Worm (Caenorhabditis elegans) whole organism, young adult: Measurements from ENCODE around the gene F25E5.5.

Experiments
- Y53F4B.3 ChIP-seq: fragments of 200-800 bp; sonication (Bioruptor generic); IDR thresholded peaks from 2 replicates; pipeline ENCODE4 v1.3.6; 2022; ENCODE audit warnings: missing genetic modification reagents, missing genetic modification characterization, missing compliant biosample characterization
- ceh-91 ChIP-seq: fragments of 200-800 bp; sonication (Bioruptor generic); IDR thresholded peaks from 2 replicates; pipeline ENCODE4 v1.3.6; 2022; ENCODE audit warnings: missing genetic modification reagents, missing genetic modification characterization, missing compliant biosample characterization
- egl-18 ChIP-seq: fragments of 200-800 bp; sonication (Bioruptor generic); IDR thresholded peaks from 2 replicates; pipeline ENCODE4 v1.3.6; 2022; ENCODE audit warnings: missing genetic modification reagents, missing genetic modification characterization, missing compliant biosample characterization
- hmg-1.2 ChIP-seq: fragments of 200-800 bp; sonication (Bioruptor generic); IDR thresholded peaks from 2 replicates; pipeline ENCODE4 v1.3.6; 2022; ENCODE audit warnings: missing genetic modification reagents, missing genetic modification characterization, missing compliant biosample characterization
- mcd-1 ChIP-seq: fragments of 200-800 bp; sonication (Bioruptor generic); IDR thresholded peaks from 2 replicates; pipeline ENCODE4 v1.3.6; 2022; ENCODE audit warnings: missing genetic modification reagents, missing genetic modification characterization, missing compliant biosample characterization
- nfya-1 ChIP-seq: sonication (generic microtip); optimal IDR thresholded peaks from 2 replicates; lab custom pipeline; 2017; ENCODE audit warnings: antibody characterized with exemption, missing compliant biosample characterization, missing genetic modification characterization, borderline replicate concordance; ENCODE audit not compliant: insufficient read depth
- snpc-1.3 ChIP-seq: sonication (generic microtip); optimal IDR thresholded peaks from 2 replicates; lab custom pipeline; 2017; ENCODE audit warnings: missing genetic modification characterization, mild to moderate bottlenecking, missing compliant biosample characterization, antibody characterized with exemption, moderate library complexity, missing genotype, missing genetic modification reagents; ENCODE audit not compliant: insufficient read depth
- snpc-4 ChIP-seq, 5 experiments: fragments of 150-350 bp in 1 of 5; sonication (generic microtip) in 4 of 5; optimal IDR thresholded peaks; 2 replicates each; lab custom pipeline; 2014 to 2018; ENCODE audit warnings: missing genetic modification characterization in 5 of 5, missing biosample characterization in 3 of 5, antibody characterized with exemption in 2 of 5, mild to moderate bottlenecking in 2 of 5, missing compliant biosample characterization in 2 of 5, missing genotype in 2 of 5, moderate library complexity in 2 of 5, missing genetic modification reagents in 1 of 5
- unc-130 ChIP-seq: sonication (generic microtip); optimal IDR thresholded peaks from 2 replicates; lab custom pipeline; 2016; ENCODE audit warnings: missing genetic modification reagents, missing genetic modification characterization, missing compliant biosample characterization
- unc-62 ChIP-seq: fragments of 150-350 bp; optimal IDR thresholded peaks from 2 replicates; lab custom pipeline; 2014; ENCODE audit warnings: missing biosample characterization, missing genetic modification reagents, missing genetic modification characterization

ce11 chrV:7402355-7402754 lies 44.7 kb upstream of the F25E5.5 start, which contains the start of gene srj-13:
- no peak for TF ChIP-seq mcd-1 (GFP tag; lab: Robert Waterston, UW)
- TF ChIP-seq Y53F4B.3 (GFP tag; lab: Robert Waterston, UW), result no peak
- TF ChIP-seq snpc-4 (GFP tag; optimal IDR thresholded peaks at IDR 0.05; lab: Kevin White, UChicago), result no peak
- TF ChIP-seq snpc-4 (tag; optimal IDR thresholded peaks at IDR 0.05; lab: Kevin White, UChicago), result no peak
- TF ChIP-seq hmg-1.2 (GFP tag; lab: Robert Waterston, UW), result no peak
- TF ChIP-seq egl-18 (GFP tag; lab: Robert Waterston, UW), result no peak
- TF ChIP-seq unc-130 (GFP tag; lab: Kevin White, UChicago), result no peak
- no peak for TF ChIP-seq snpc-1.3 (tag; lab: Kevin White, UChicago)
- no peak for TF ChIP-seq unc-62 (GFP tag; lab: Kevin White, UChicago)
- no peak for TF ChIP-seq ceh-91 (GFP tag; lab: Robert Waterston, UW)
- no peak for TF ChIP-seq nfya-1 (tag; lab: Kevin White, UChicago)
